Fruit fly (Drosophila melanogaster) whole organism, embryonic: ENCODE data around the gene pr.

Experiments
- BtbVII ChIP-seq: fragments of 200-800 bp; sonication (Bioruptor generic); optimal IDR thresholded peaks from 3 replicates; lab custom pipeline; 2017; ENCODE audit warnings: missing biosample characterization, mild to moderate bottlenecking, missing genetic modification characterization
- CG11723 ChIP-seq: fragments of 200-800 bp; sonication (Bioruptor generic); optimal IDR thresholded peaks from 2 replicates; lab custom pipeline; 2017; ENCODE audit warnings: missing biosample characterization, mild to moderate bottlenecking, missing genetic modification characterization
- CG12236 ChIP-seq: fragments of 200-800 bp; sonication (Bioruptor generic); optimal IDR thresholded peaks from 2 replicates; lab custom pipeline; 2016; ENCODE audit warnings: missing biosample characterization, missing genetic modification characterization
- CG13424 ChIP-seq: fragments of 200-800 bp; sonication (Bioruptor generic); optimal IDR thresholded peaks from 2 replicates; lab custom pipeline; 2019; ENCODE audit warnings: missing biosample characterization, mild to moderate bottlenecking, missing genetic modification characterization, moderate library complexity
- CG15073 ChIP-seq: fragments of 200-800 bp; sonication (Bioruptor generic); optimal IDR thresholded peaks from 2 replicates; lab custom pipeline; 2016; ENCODE audit warnings: missing biosample characterization, missing genetic modification characterization
- CG17568 ChIP-seq: fragments of 200-800 bp; sonication (Bioruptor generic); optimal IDR thresholded peaks from 2 replicates; lab custom pipeline; 2018; ENCODE audit warnings: missing biosample characterization, mild to moderate bottlenecking, missing genetic modification characterization, moderate library complexity
- CG18476 ChIP-seq: fragments of 200-800 bp; sonication (Bioruptor generic); optimal IDR thresholded peaks from 2 replicates; lab custom pipeline; 2016; ENCODE audit warnings: missing biosample characterization, mild to moderate bottlenecking, missing genetic modification characterization
- CG2116 ChIP-seq: fragments of 200-800 bp; sonication (Bioruptor generic); optimal IDR thresholded peaks from 3 replicates; lab custom pipeline; 2018; ENCODE audit warnings: missing biosample characterization, mild to moderate bottlenecking, missing genetic modification characterization
- CG31224 ChIP-seq: fragments of 200-800 bp; sonication (Bioruptor generic); IDR thresholded peaks from 2 replicates; pipeline ENCODE4 v1.3.6; 2022; ENCODE audit warnings: missing biosample characterization, missing genetic modification characterization
- CG3995 ChIP-seq: fragments of 200-800 bp; sonication (Bioruptor generic); optimal IDR thresholded peaks from 3 replicates; lab custom pipeline; 2016; ENCODE audit warnings: missing biosample characterization, missing genetic modification characterization
- CG4282 ChIP-seq: fragments of 200-800 bp; sonication (Bioruptor generic); optimal IDR thresholded peaks from 2 replicates; lab custom pipeline; 2016; ENCODE audit warnings: missing biosample characterization, missing genetic modification characterization
- CG4707 ChIP-seq: fragments of 200-800 bp; sonication (Bioruptor generic); optimal IDR thresholded peaks from 2 replicates; lab custom pipeline; 2018; ENCODE audit warnings: missing biosample characterization, mild to moderate bottlenecking, missing genetic modification characterization, moderate library complexity
- CG7928 ChIP-seq: fragments of 200-800 bp; sonication (Bioruptor generic); optimal IDR thresholded peaks from 2 replicates; lab custom pipeline; 2017; ENCODE audit warnings: missing biosample characterization, mild to moderate bottlenecking, missing genetic modification characterization
- Chrac-16 ChIP-seq: fragments of 200-800 bp; sonication (Bioruptor generic); optimal IDR thresholded peaks from 3 replicates; lab custom pipeline; 2016; ENCODE audit warnings: missing biosample characterization, missing genetic modification characterization
- CoRest ChIP-seq: fragments of 200-800 bp; sonication (Bioruptor generic); optimal IDR thresholded peaks from 3 replicates; lab custom pipeline; 2018; ENCODE audit warnings: missing biosample characterization, mild to moderate bottlenecking, missing genetic modification characterization, moderate library complexity
- Dll ChIP-seq: fragments of 200-800 bp; sonication (Bioruptor generic); IDR thresholded peaks from 4 replicates; pipeline ENCODE4 v1.3.6; 2022; ENCODE audit warnings: missing biosample characterization, missing genetic modification characterization; ENCODE audit not compliant: partially characterized antibody
- Drgx ChIP-seq: fragments of 200-800 bp; sonication (Bioruptor generic); IDR thresholded peaks from 2 replicates; pipeline ENCODE4 v1.3.6; 2022; ENCODE audit warnings: missing biosample characterization, missing genetic modification characterization
- E2f1 ChIP-seq: fragments of 200-800 bp; sonication (Bioruptor generic); IDR thresholded peaks from 2 replicates; pipeline ENCODE4 v1.3.6; 2022; ENCODE audit warnings: missing biosample characterization, missing genetic modification characterization
- Gug ChIP-seq: fragments of 200-800 bp; sonication (Bioruptor generic); IDR thresholded peaks from 4 replicates; pipeline ENCODE4 v1.3.6; 2022; ENCODE audit warnings: missing biosample characterization, missing genetic modification characterization
- H2.0 ChIP-seq: fragments of 200-800 bp; sonication (Bioruptor generic); IDR thresholded peaks from 2 replicates; pipeline ENCODE4 v1.3.6; 2022; ENCODE audit warnings: missing biosample characterization, missing genetic modification characterization
- HLH54F ChIP-seq: fragments of 200-800 bp; sonication (Bioruptor generic); optimal IDR thresholded peaks from 3 replicates; lab custom pipeline; 2016; ENCODE audit warnings: missing biosample characterization, missing genetic modification characterization
- Hmr ChIP-seq: fragments of 200-800 bp; sonication (Bioruptor generic); optimal IDR thresholded peaks from 3 replicates; lab custom pipeline; 2017; ENCODE audit warnings: mild to moderate bottlenecking, missing biosample characterization, missing genetic modification reagents, missing genetic modification characterization
- Hr78 ChIP-seq, 2 experiments: fragments of 200-800 bp in 1 of 2; fragments of >200 bp in 1 of 2; sonication (Bioruptor generic) in 1 of 2; optimal IDR thresholded peaks; 2 replicates each; lab custom pipeline; 2017 to 2019; ENCODE audit warnings: missing biosample characterization in 2 of 2, missing genetic modification characterization in 2 of 2, mild to moderate bottlenecking in 1 of 2, moderate library complexity in 1 of 2
- MESR4 ChIP-seq: fragments of 200-800 bp; sonication (Bioruptor generic); optimal IDR thresholded peaks from 2 replicates; lab custom pipeline; 2018; ENCODE audit warnings: missing biosample characterization, mild to moderate bottlenecking, missing genetic modification characterization, moderate library complexity
- NK7.1 ChIP-seq: fragments of 200-800 bp; sonication (Bioruptor generic); optimal IDR thresholded peaks from 3 replicates; lab custom pipeline; 2016; ENCODE audit warnings: missing biosample characterization, missing genetic modification characterization
- Nf-YC ChIP-seq: fragments of 200-800 bp; optimal IDR thresholded peaks from 3 replicates; lab custom pipeline; 2019; ENCODE audit warnings: missing biosample characterization, mild to moderate bottlenecking, missing genetic modification characterization, moderate library complexity
- Poxn ChIP-seq: fragments of 200-800 bp; sonication (Bioruptor generic); IDR thresholded peaks from 2 replicates; pipeline ENCODE4 v1.3.6; 2022; ENCODE audit warnings: missing biosample characterization, missing genetic modification characterization
- Side ChIP-seq: fragments of 200-800 bp; sonication (Bioruptor generic); optimal IDR thresholded peaks from 2 replicates; lab custom pipeline; 2016; ENCODE audit warnings: missing biosample characterization, missing genetic modification characterization
- abd-A ChIP-seq: fragments of 200-800 bp; sonication (Bioruptor generic); optimal IDR thresholded peaks from 3 replicates; lab custom pipeline; 2019; ENCODE audit warnings: missing biosample characterization, mild to moderate bottlenecking, missing genetic modification characterization, moderate library complexity
- aop ChIP-seq: fragments of 200-800 bp; sonication (Bioruptor generic); IDR thresholded peaks from 2 replicates; pipeline ENCODE4 v1.3.6; 2022; ENCODE audit warnings: missing biosample characterization, missing genetic modification characterization
- ato ChIP-seq: fragments of 200-800 bp; sonication (Bioruptor generic); IDR thresholded peaks from 2 replicates; pipeline ENCODE4 v1.3.6; 2022; ENCODE audit warnings: missing biosample characterization, missing genetic modification characterization; ENCODE audit not compliant: partially characterized antibody
- bowl ChIP-seq: fragments of 200-800 bp; sonication (Bioruptor generic); IDR thresholded peaks from 2 replicates; pipeline ENCODE4 v1.3.6; 2022; ENCODE audit warnings: missing biosample characterization, missing genetic modification characterization
- ci ChIP-seq: fragments of 200-800 bp; sonication (Bioruptor generic); IDR thresholded peaks from 3 replicates; pipeline ENCODE4 v1.3.6; 2022; ENCODE audit warnings: missing biosample characterization, missing genetic modification characterization
- ewg ChIP-seq: fragments of 200-800 bp; sonication (Bioruptor generic); optimal IDR thresholded peaks from 3 replicates; lab custom pipeline; 2017; ENCODE audit warnings: mild to moderate bottlenecking, missing biosample characterization, missing genetic modification reagents, missing genetic modification characterization
- fd96Cb ChIP-seq: fragments of 200-800 bp; sonication (Bioruptor generic); optimal IDR thresholded peaks from 2 replicates; lab custom pipeline; 2018; ENCODE audit warnings: missing biosample characterization, mild to moderate bottlenecking, missing genetic modification characterization, moderate library complexity
- gce ChIP-seq: fragments of 200-800 bp; sonication (Bioruptor generic); IDR thresholded peaks from 3 replicates; pipeline ENCODE4 v1.3.6; 2022; ENCODE audit warnings: missing biosample characterization, missing genetic modification characterization
- gcm ChIP-seq: fragments of 200-800 bp; sonication (Bioruptor generic); optimal IDR thresholded peaks from 2 replicates; lab custom pipeline; 2019; ENCODE audit warnings: missing biosample characterization, mild to moderate bottlenecking, missing genetic modification characterization, moderate library complexity
- hbn ChIP-seq: fragments of 200-800 bp; sonication (Bioruptor generic); IDR thresholded peaks from 2 replicates; pipeline ENCODE4 v1.3.6; 2022; ENCODE audit warnings: missing biosample characterization, missing genetic modification characterization; ENCODE audit not compliant: partially characterized antibody
- insv ChIP-seq, 2 experiments: fragments of 200-800 bp; sonication (Bioruptor generic); optimal IDR thresholded peaks; 3 replicates each; lab custom pipeline; 2016 to 2018; ENCODE audit warnings: missing biosample characterization in 2 of 2, missing genetic modification characterization in 2 of 2
- mam ChIP-seq: fragments of 200-800 bp; sonication (Bioruptor generic); optimal IDR thresholded peaks from 3 replicates; lab custom pipeline; 2016; ENCODE audit warnings: missing biosample characterization, missing genetic modification characterization
- mirr ChIP-seq: fragments of 200-800 bp; sonication (Bioruptor generic); optimal IDR thresholded peaks from 3 replicates; lab custom pipeline; 2018; ENCODE audit warnings: missing biosample characterization, mild to moderate bottlenecking, missing genetic modification characterization
- rib ChIP-seq: fragments of 200-800 bp; sonication (Bioruptor generic); IDR thresholded peaks from 2 replicates; pipeline ENCODE4 v1.3.6; 2022; ENCODE audit warnings: missing biosample characterization, missing genetic modification characterization
- schlank ChIP-seq: fragments of 200-800 bp; sonication (Bioruptor generic); optimal IDR thresholded peaks from 2 replicates; lab custom pipeline; 2018; ENCODE audit warnings: missing biosample characterization, mild to moderate bottlenecking, missing genetic modification characterization
- seq ChIP-seq: fragments of 200-800 bp; sonication (Bioruptor generic); IDR thresholded peaks from 2 replicates; pipeline ENCODE4 v1.3.6; 2022; ENCODE audit warnings: missing biosample characterization, missing genetic modification characterization
- slp2 ChIP-seq: fragments of 200-800 bp; sonication (Bioruptor generic); optimal IDR thresholded peaks from 2 replicates; lab custom pipeline; 2016; ENCODE audit warnings: missing biosample characterization, missing genetic modification characterization
- sob ChIP-seq: fragments of 200-800 bp; sonication (Bioruptor generic); IDR thresholded peaks from 2 replicates; pipeline ENCODE4 v1.3.6; 2022; ENCODE audit warnings: missing biosample characterization, missing genetic modification characterization
- zf30C ChIP-seq: fragments of 200-800 bp; sonication (Bioruptor generic); optimal IDR thresholded peaks from 3 replicates; lab custom pipeline; 2018; ENCODE audit warnings: missing biosample characterization, mild to moderate bottlenecking, missing genetic modification characterization
- zfh1 ChIP-seq: fragments of 200-800 bp; sonication (Bioruptor generic); IDR thresholded peaks from 3 replicates; pipeline ENCODE4 v1.3.6; 2022; ENCODE audit warnings: missing biosample characterization, missing genetic modification characterization
- zfh2 ChIP-seq: fragments of 200-800 bp; sonication (Bioruptor generic); optimal IDR thresholded peaks from 2 replicates; lab custom pipeline; 2016; ENCODE audit warnings: missing biosample characterization, missing genetic modification characterization

pr gene

dm6 chr2L:20082965-20083855 lies 8.0 kb upstream of the pr start (continued):
- TF ChIP-seq gce (GFP tag; lab: Robert Waterston, UW) (no peak), Chrac-16 (GFP tag; lab: Kevin White, UChicago) (no peak), sob (GFP tag; lab: Robert Waterston, UW) (peak; percentile 44; the same call in 1 of the 2 replicates), CG4707 (GFP tag; lab: Kevin White, UChicago) (no peak), insv (GFP tag; optimal IDR thresholded peaks at IDR 0.05; lab: Kevin White, UChicago) (no peak), CG12236 (no peak), Hmr (GFP tag; lab: Kevin White, UChicago) (peak; percentile 19), ewg (GFP tag; lab: Kevin White, UChicago) (no peak), CG15073 (GFP tag; lab: Kevin White, UChicago) (no peak), CG13424 (tag; lab: Kevin White, UChicago) (no peak), aop (no peak), CG31224 (GFP tag; lab: Robert Waterston, UW) (no peak), Poxn (GFP tag; lab: Robert Waterston, UW) (no peak), bowl (GFP tag; lab: Robert Waterston, UW) (no peak), Side (GFP tag; lab: Kevin White, UChicago) (no peak), slp2 (GFP tag; lab: Kevin White, UChicago) (no peak), schlank (tag; lab: Kevin White, UChicago) (no peak), E2f1 (no peak), gcm (no peak), ci (no peak; the same call in 2 of the 3 replicates), hbn (GFP tag; lab: Robert Waterston, UW) (no peak), HLH54F (GFP tag; lab: Kevin White, UChicago) (no peak), BtbVII (GFP tag; lab: Kevin White, UChicago) (peak; percentile 37), Drgx (peak; percentile 43; the same call in 1 of the 2 replicates), CG3995 (GFP tag; lab: Kevin White, UChicago) (no peak), CG7928 (GFP tag; lab: Kevin White, UChicago) (peak; percentile 1), zfh2 (GFP tag; lab: Kevin White, UChicago) (no peak), ato (peak; percentile 33; the same call in 1 of the 2 replicates), seq (0 out of 2 replicates have a peak, but pooled peaks have one; percentile 28), zfh1 (GFP tag; lab: Robert Waterston, UW) (no peak), CoRest (tag; lab: Kevin White, UChicago) (peak; percentile 32), CG11723 (GFP tag; lab: Kevin White, UChicago) (no peak), NK7.1 (GFP tag; lab: Kevin White, UChicago) (no peak), CG4282 (GFP tag; lab: Kevin White, UChicago) (no peak), mirr (peak; percentile 48), rib (no peak), Hr78 (GFP tag; optimal IDR thresholded peaks at IDR 0.05; lab: Kevin White, UChicago) (peak in 1 of 2 experiments; percentile 90), CG17568 (GFP tag; lab: Kevin White, UChicago) (peak; percentile 18), MESR4 (GFP tag; lab: Kevin White, UChicago) (no peak), mam (GFP tag; lab: Kevin White, UChicago) (no peak), zf30C (GFP tag; lab: Kevin White, UChicago) (peak; percentile 55), H2.0 (GFP tag; lab: Robert Waterston, UW) (no peak), Nf-YC (tag; lab: Kevin White, UChicago) (no peak), CG18476 (GFP tag; lab: Kevin White, UChicago) (no peak), CG2116 (GFP tag; lab: Kevin White, UChicago) (no peak), Dll (GFP tag; lab: Robert Waterston, UW) (no peak), fd96Cb (tag; lab: Kevin White, UChicago) (peak; percentile 15), Gug (no peak), abd-A (tag; lab: Kevin White, UChicago) (peak; percentile 18)
